Fruit fly (Drosophila melanogaster) whole organism, embryonic: ENCODE data around the gene spo.
A peak's percentile ranks its signal among the peaks of the same experiment; 100 is the strongest.

Source experiments
- Abd-B ChIP-seq: fragments of 200-800 bp; sonication (Bioruptor generic); optimal IDR thresholded peaks from 2 replicates; lab custom pipeline; 2018; ENCODE audit warnings: missing biosample characterization, mild to moderate bottlenecking, missing genetic modification characterization, moderate library complexity
- CG10209 ChIP-seq: fragments of 200-800 bp; sonication (Bioruptor generic); optimal IDR thresholded peaks from 3 replicates; lab custom pipeline; 2017; ENCODE audit warnings: missing biosample characterization, mild to moderate bottlenecking, missing genetic modification characterization, missing genetic modification reagents
- CG10543 ChIP-seq: fragments of 200-800 bp; sonication (Bioruptor generic); optimal IDR thresholded peaks from 3 replicates; lab custom pipeline; 2017; ENCODE audit warnings: missing biosample characterization, mild to moderate bottlenecking, missing genetic modification characterization, moderate library complexity
- CG11504 ChIP-seq: fragments of 200-800 bp; sonication (Bioruptor generic); optimal IDR thresholded peaks from 3 replicates; lab custom pipeline; 2019; ENCODE audit warnings: missing biosample characterization, mild to moderate bottlenecking, missing genetic modification characterization, moderate library complexity
- CG11560 ChIP-seq: fragments of 200-800 bp; sonication (Bioruptor generic); IDR thresholded peaks from 3 replicates; pipeline ENCODE4 v1.3.6; 2022; ENCODE audit warnings: missing biosample characterization, missing genetic modification characterization
- CG12391 ChIP-seq: fragments of 200-800 bp; sonication (Bioruptor generic); optimal IDR thresholded peaks from 3 replicates; lab custom pipeline; 2018; ENCODE audit warnings: missing biosample characterization, mild to moderate bottlenecking, missing genetic modification characterization, moderate library complexity
- CG13296 ChIP-seq: fragments of 200-800 bp; sonication (Bioruptor generic); optimal IDR thresholded peaks from 3 replicates; lab custom pipeline; 2018; ENCODE audit warnings: missing biosample characterization, mild to moderate bottlenecking, missing genetic modification characterization
- CG15073 ChIP-seq: fragments of 200-800 bp; sonication (Bioruptor generic); optimal IDR thresholded peaks from 2 replicates; lab custom pipeline; 2016; ENCODE audit warnings: missing biosample characterization, missing genetic modification characterization
- CG1603 ChIP-seq: fragments of 200-800 bp; sonication (Bioruptor generic); optimal IDR thresholded peaks from 2 replicates; lab custom pipeline; 2019; ENCODE audit warnings: missing biosample characterization, mild to moderate bottlenecking, missing genetic modification characterization, moderate library complexity
- CG17186 ChIP-seq: fragments of 200-800 bp; sonication (Bioruptor generic); optimal IDR thresholded peaks from 3 replicates; lab custom pipeline; 2017; ENCODE audit warnings: missing biosample characterization, missing genetic modification reagents, missing genetic modification characterization
- CG2889 ChIP-seq: fragments of 200-800 bp; sonication (Bioruptor generic); IDR thresholded peaks from 3 replicates; pipeline ENCODE4 v1.3.6; 2022; ENCODE audit warnings: missing biosample characterization, missing genetic modification characterization
- CG33213 ChIP-seq: fragments of 200-800 bp; sonication (Bioruptor generic); optimal IDR thresholded peaks from 3 replicates; lab custom pipeline; 2016; ENCODE audit warnings: missing biosample characterization, missing genetic modification characterization
- CG4404 ChIP-seq: fragments of 200-800 bp; sonication (Bioruptor generic); IDR thresholded peaks from 2 replicates; pipeline ENCODE4 v1.3.6; 2022; ENCODE audit warnings: missing biosample characterization, missing genetic modification characterization
- CG4854 ChIP-seq: fragments of 200-800 bp; sonication (Bioruptor generic); optimal IDR thresholded peaks from 2 replicates; lab custom pipeline; 2016; ENCODE audit warnings: missing biosample characterization, missing genetic modification characterization, inconsistent platforms
- CG6683 ChIP-seq: fragments of 200-800 bp; sonication (Bioruptor generic); optimal IDR thresholded peaks from 2 replicates; lab custom pipeline; 2017; ENCODE audit warnings: missing biosample characterization, mild to moderate bottlenecking, missing genetic modification characterization, missing genetic modification reagents
- CG6813 ChIP-seq: fragments of 200-800 bp; sonication (Bioruptor generic); optimal IDR thresholded peaks from 2 replicates; lab custom pipeline; 2017; ENCODE audit warnings: missing biosample characterization, missing genetic modification characterization, mild to moderate bottlenecking, moderate library complexity, missing genetic modification reagents
- CG7928 ChIP-seq: fragments of 200-800 bp; sonication (Bioruptor generic); optimal IDR thresholded peaks from 2 replicates; lab custom pipeline; 2017; ENCODE audit warnings: missing biosample characterization, mild to moderate bottlenecking, missing genetic modification characterization
- CG8388 ChIP-seq: fragments of 200-800 bp; sonication (Bioruptor generic); optimal IDR thresholded peaks from 2 replicates; lab custom pipeline; 2019; ENCODE audit warnings: missing biosample characterization, mild to moderate bottlenecking, missing genetic modification characterization, moderate library complexity
- Dad ChIP-seq: fragments of 200-800 bp; sonication (Bioruptor generic); optimal IDR thresholded peaks from 3 replicates; lab custom pipeline; 2016; ENCODE audit warnings: missing biosample characterization, missing genetic modification characterization
- Dek ChIP-seq: fragments of 200-800 bp; sonication (Bioruptor generic); optimal IDR thresholded peaks from 3 replicates; lab custom pipeline; 2019; ENCODE audit warnings: missing biosample characterization, mild to moderate bottlenecking, missing genetic modification characterization, moderate library complexity
- H2.0 ChIP-seq: fragments of 200-800 bp; sonication (Bioruptor generic); IDR thresholded peaks from 2 replicates; pipeline ENCODE4 v1.3.6; 2022; ENCODE audit warnings: missing biosample characterization, missing genetic modification characterization
- Hand ChIP-seq: fragments of 200-800 bp; sonication (Bioruptor generic); optimal IDR thresholded peaks from 2 replicates; lab custom pipeline; 2017; ENCODE audit warnings: mild to moderate bottlenecking, missing biosample characterization, missing genetic modification reagents, missing genetic modification characterization
- HmgD ChIP-seq: fragments of 200-800 bp; sonication (Bioruptor generic); optimal IDR thresholded peaks from 3 replicates; lab custom pipeline; 2016; ENCODE audit warnings: missing biosample characterization, missing genetic modification characterization
- Hr3 ChIP-seq: fragments of 200-800 bp; sonication (Bioruptor generic); optimal IDR thresholded peaks from 3 replicates; lab custom pipeline; 2016; ENCODE audit warnings: missing biosample characterization, missing genetic modification characterization
- Jarid2 ChIP-seq: fragments of 200-800 bp; sonication (Bioruptor generic); optimal IDR thresholded peaks from 3 replicates; lab custom pipeline; 2017; ENCODE audit warnings: mild to moderate bottlenecking, missing biosample characterization, missing genetic modification reagents, missing genetic modification characterization
- Kr ChIP-seq: fragments of 200-800 bp; sonication (Bioruptor generic); optimal IDR thresholded peaks from 2 replicates; lab custom pipeline; 2017; ENCODE audit warnings: missing biosample characterization, mild to moderate bottlenecking, missing genetic modification characterization
- Lim3 ChIP-seq: fragments of 200-800 bp; sonication (Bioruptor generic); IDR thresholded peaks from 2 replicates; pipeline ENCODE4 v1.3.6; 2022; ENCODE audit warnings: missing biosample characterization, missing genetic modification characterization
- Mad ChIP-seq: fragments of 200-800 bp; sonication (Bioruptor generic); optimal IDR thresholded peaks from 2 replicates; lab custom pipeline; 2016; ENCODE audit warnings: missing biosample characterization, missing genetic modification characterization
- Nf-YC ChIP-seq: fragments of 200-800 bp; optimal IDR thresholded peaks from 3 replicates; lab custom pipeline; 2019; ENCODE audit warnings: missing biosample characterization, mild to moderate bottlenecking, missing genetic modification characterization, moderate library complexity
- PHDP ChIP-seq: fragments of 200-800 bp; sonication (Bioruptor generic); optimal IDR thresholded peaks from 3 replicates; lab custom pipeline; 2018; ENCODE audit warnings: missing biosample characterization, mild to moderate bottlenecking, missing genetic modification characterization, moderate library complexity
- Pdp1 ChIP-seq, 2 experiments: fragments of 200-800 bp; sonication (Bioruptor generic); optimal IDR thresholded peaks; 3 replicates each; lab custom pipeline; 2016; ENCODE audit warnings: missing biosample characterization in 2 of 2, missing genetic modification characterization in 2 of 2, mild to moderate bottlenecking in 1 of 2, moderate library complexity in 1 of 2
- Poxn ChIP-seq: fragments of 200-800 bp; sonication (Bioruptor generic); IDR thresholded peaks from 2 replicates; pipeline ENCODE4 v1.3.6; 2022; ENCODE audit warnings: missing biosample characterization, missing genetic modification characterization
- Ptx1 ChIP-seq: fragments of 200-800 bp; sonication (Bioruptor generic); IDR thresholded peaks from 2 replicates; pipeline ENCODE4 v1.3.6; 2022; ENCODE audit warnings: missing biosample characterization, missing genetic modification characterization
- Spps ChIP-seq: fragments of 200-800 bp; sonication (Bioruptor generic); optimal IDR thresholded peaks from 2 replicates; lab custom pipeline; 2018; ENCODE audit warnings: missing biosample characterization, mild to moderate bottlenecking, missing genetic modification characterization
- Taf1 ChIP-seq: fragments of 200-800 bp; sonication (Bioruptor generic); IDR thresholded peaks from 2 replicates; pipeline ENCODE4 v1.3.6; 2022; ENCODE audit warnings: missing biosample characterization, missing genetic modification characterization
- Vsx1 ChIP-seq: fragments of 200-800 bp; sonication (Bioruptor generic); optimal IDR thresholded peaks from 2 replicates; lab custom pipeline; 2017; ENCODE audit warnings: missing biosample characterization, mild to moderate bottlenecking, missing genetic modification characterization, missing genetic modification reagents
- abd-A ChIP-seq: fragments of 200-800 bp; sonication (Bioruptor generic); optimal IDR thresholded peaks from 3 replicates; lab custom pipeline; 2019; ENCODE audit warnings: missing biosample characterization, mild to moderate bottlenecking, missing genetic modification characterization, moderate library complexity
- bcd ChIP-seq: fragments of 200-800 bp; sonication (Bioruptor generic); optimal IDR thresholded peaks from 2 replicates; lab custom pipeline; 2017; ENCODE audit warnings: missing biosample characterization, mild to moderate bottlenecking, missing genetic modification characterization
- cas ChIP-seq: fragments of 200-800 bp; sonication (Bioruptor generic); IDR thresholded peaks from 2 replicates; pipeline ENCODE4 v1.3.6; 2022; ENCODE audit warnings: missing biosample characterization, missing genetic modification characterization
- chn ChIP-seq: fragments of 200-800 bp; sonication (Bioruptor generic); optimal IDR thresholded peaks from 2 replicates; lab custom pipeline; 2016; ENCODE audit warnings: missing biosample characterization, missing genetic modification characterization
- ci ChIP-seq: fragments of 200-800 bp; sonication (Bioruptor generic); IDR thresholded peaks from 3 replicates; pipeline ENCODE4 v1.3.6; 2022; ENCODE audit warnings: missing biosample characterization, missing genetic modification characterization
- crp ChIP-seq, 2 experiments: fragments of 200-800 bp; sonication (Bioruptor generic); optimal IDR thresholded peaks; 2 replicates in 1 of 2; 3 replicates in 1 of 2; lab custom pipeline; 2017; ENCODE audit warnings: missing biosample characterization in 2 of 2, missing genetic modification characterization in 2 of 2, mild to moderate bottlenecking in 1 of 2, moderate library complexity in 1 of 2
- dan ChIP-seq: fragments of 200-800 bp; sonication (Bioruptor generic); IDR thresholded peaks from 2 replicates; pipeline ENCODE4 v1.3.6; 2022; ENCODE audit warnings: missing biosample characterization, missing genetic modification characterization
- esg ChIP-seq: fragments of 200-800 bp; sonication (Bioruptor generic); conservative IDR thresholded peaks from 2 replicates; pipeline ENCODE4 v1.3.6; 2022; ENCODE audit warnings: missing biosample characterization, missing genetic modification characterization
- gce ChIP-seq: fragments of 200-800 bp; sonication (Bioruptor generic); IDR thresholded peaks from 3 replicates; pipeline ENCODE4 v1.3.6; 2022; ENCODE audit warnings: missing biosample characterization, missing genetic modification characterization
- gcm2 ChIP-seq: fragments of 200-800 bp; sonication (Bioruptor generic); optimal IDR thresholded peaks from 2 replicates; lab custom pipeline; 2016; ENCODE audit warnings: missing biosample characterization, missing genetic modification characterization
- mirr ChIP-seq: fragments of 200-800 bp; sonication (Bioruptor generic); optimal IDR thresholded peaks from 3 replicates; lab custom pipeline; 2018; ENCODE audit warnings: missing biosample characterization, mild to moderate bottlenecking, missing genetic modification characterization
- nmo ChIP-seq: fragments of 200-800 bp; sonication (Bioruptor generic); optimal IDR thresholded peaks from 2 replicates; lab custom pipeline; 2018; ENCODE audit warnings: missing biosample characterization, mild to moderate bottlenecking, missing genetic modification characterization, moderate library complexity
- peb ChIP-seq: fragments of 200-800 bp; sonication (Bioruptor generic); IDR thresholded peaks from 2 replicates; pipeline ENCODE4 v1.3.6; 2022; ENCODE audit warnings: missing biosample characterization, missing genetic modification characterization
- sima ChIP-seq: fragments of 200-800 bp; sonication (Bioruptor generic); optimal IDR thresholded peaks from 2 replicates; lab custom pipeline; 2016; ENCODE audit warnings: missing biosample characterization, missing genetic modification characterization
- tna ChIP-seq: fragments of 200-800 bp; sonication (Bioruptor generic); IDR thresholded peaks from 2 replicates; pipeline ENCODE4 v1.3.6; 2022; ENCODE audit warnings: missing biosample characterization, missing genetic modification characterization; ENCODE audit not compliant: partially characterized antibody

The spo gene

DNA sequence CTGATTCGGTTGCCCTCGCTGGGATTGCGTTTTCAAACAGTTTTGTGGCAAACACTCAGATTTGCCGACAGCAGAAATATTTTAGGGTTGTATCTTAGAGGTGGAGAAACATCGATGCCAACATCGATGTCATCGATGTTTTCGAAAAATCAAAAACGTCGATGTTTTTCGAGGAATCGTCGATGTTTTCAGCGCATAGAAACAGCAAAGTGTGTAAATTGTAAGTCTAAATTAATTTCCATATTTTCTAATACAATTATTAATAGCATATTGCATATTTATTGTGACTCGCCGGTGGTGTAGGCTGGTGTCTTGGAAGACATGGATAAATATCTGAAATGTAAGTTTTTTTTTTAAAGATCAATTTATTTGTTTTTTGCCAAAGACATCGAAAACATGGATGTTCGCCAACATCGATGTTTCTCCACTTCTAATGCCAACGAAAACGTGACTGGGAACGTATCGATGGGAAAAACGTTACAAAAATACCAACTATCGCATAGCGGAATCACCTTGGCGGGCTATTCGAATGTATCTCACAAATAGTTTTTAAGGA lies 11.6 kb upstream of the spo start, which contains the start of gene TM9SF3 (continued):
- no peak for TF ChIP-seq Dek (tag; lab: Kevin White, UChicago)
- peak; percentile 33 for TF ChIP-seq Hr3 (GFP tag; lab: Kevin White, UChicago)
- TF ChIP-seq CG13296 (GFP tag; lab: Kevin White, UChicago) = no peak
- TF ChIP-seq CG15073 (GFP tag; lab: Kevin White, UChicago) = no peak
- no peak for TF ChIP-seq gce (GFP tag; lab: Robert Waterston, UW)
- TF ChIP-seq CG6813 (GFP tag; lab: Kevin White, UChicago) = no peak
- peak; percentile 62 for TF ChIP-seq tna (GFP tag; lab: Robert Waterston, UW)
- TF ChIP-seq CG7928 (GFP tag; lab: Kevin White, UChicago) = peak; percentile 9
- no peak for TF ChIP-seq Lim3
- no peak for TF ChIP-seq CG10543
- TF ChIP-seq crp (GFP tag; optimal IDR thresholded peaks at IDR 0.05; lab: Kevin White, UChicago) = peak in 1 of 2 experiments; percentile 4
- TF ChIP-seq sima (GFP tag; lab: Kevin White, UChicago) = no peak
- no peak for TF ChIP-seq Taf1 (GFP tag; lab: Robert Waterston, UW)
- TF ChIP-seq Mad (GFP tag; lab: Kevin White, UChicago) = no peak
- TF ChIP-seq CG10209 (GFP tag; lab: Kevin White, UChicago) = no peak
- no peak for TF ChIP-seq dan (GFP tag; lab: Robert Waterston, UW)
- TF ChIP-seq CG4404 (GFP tag; lab: Robert Waterston, UW) = no peak
- TF ChIP-seq CG12391 (tag; lab: Kevin White, UChicago) = peak; percentile 48
- peak; percentile 60 for TF ChIP-seq nmo (GFP tag; lab: Kevin White, UChicago)
- no peak for TF ChIP-seq esg
- TF ChIP-seq CG17186 = peak; percentile 57
- TF ChIP-seq Spps (tag; lab: Kevin White, UChicago) = no peak
- no peak for TF ChIP-seq PHDP (tag; lab: Kevin White, UChicago)
- no peak for TF ChIP-seq bcd
- no peak for TF ChIP-seq Abd-B (GFP tag; lab: Kevin White, UChicago)
- TF ChIP-seq CG2889 (GFP tag; lab: Robert Waterston, UW) = no peak
- no peak for TF ChIP-seq Kr (GFP tag; lab: Kevin White, UChicago)
- peak; percentile 20 for TF ChIP-seq chn (GFP tag; lab: Kevin White, UChicago)
- TF ChIP-seq mirr (GFP tag; lab: Kevin White, UChicago) = no peak
- TF ChIP-seq Dad (GFP tag; lab: Kevin White, UChicago) = no peak
- no peak for TF ChIP-seq ci (GFP tag; lab: Robert Waterston, UW)
- no peak for TF ChIP-seq CG6683 (GFP tag; lab: Kevin White, UChicago)
- TF ChIP-seq Nf-YC (tag; lab: Kevin White, UChicago) = no peak
- TF ChIP-seq CG4854 = no peak
- no peak for TF ChIP-seq Ptx1 (GFP tag; lab: Robert Waterston, UW)
- peak; percentile 1 to 23 for TF ChIP-seq Pdp1 (GFP tag; optimal IDR thresholded peaks at IDR 0.05; lab: Kevin White, UChicago)
- no peak for TF ChIP-seq cas
- TF ChIP-seq abd-A (tag; lab: Kevin White, UChicago) = no peak
- TF ChIP-seq Jarid2 (GFP tag; lab: Kevin White, UChicago) = peak; percentile 4
- no peak for TF ChIP-seq Poxn
- no peak for TF ChIP-seq Hand
- TF ChIP-seq HmgD (GFP tag; lab: Kevin White, UChicago) = no peak
- no peak for TF ChIP-seq CG11504
- TF ChIP-seq CG1603 (tag; lab: Kevin White, UChicago) = no peak
- TF ChIP-seq Vsx1 = no peak
- no peak for TF ChIP-seq H2.0 (GFP tag; lab: Robert Waterston, UW)
- TF ChIP-seq peb (GFP tag; lab: Robert Waterston, UW) = no peak
- TF ChIP-seq CG33213 (GFP tag; lab: Kevin White, UChicago) = peak; percentile 33
- no peak for TF ChIP-seq CG8388 (GFP tag; lab: Kevin White, UChicago)
- no peak for TF ChIP-seq gcm2 (GFP tag; lab: Kevin White, UChicago)
- TF ChIP-seq CG11560 (tag; lab: Robert Waterston, UW) = no peak
